Worm (Caenorhabditis elegans) whole organism, midembryonic: Measurements from ENCODE around the gene ZK643.5.

Experiments
- cog-1 ChIP-seq: sonication (generic microtip); optimal IDR thresholded peaks from 2 replicates; lab custom pipeline; 2016; ENCODE audit warnings: missing genetic modification characterization, missing compliant biosample characterization
- flt-1 ChIP-seq: fragments of 200-800 bp; sonication (Bioruptor generic); IDR thresholded peaks from 2 replicates; pipeline ENCODE4 v1.3.6; 2022; ENCODE audit warnings: missing genetic modification characterization, missing compliant biosample characterization
- ztf-29 ChIP-seq: fragments of 200-800 bp; sonication (Bioruptor generic); IDR thresholded peaks from 2 replicates; pipeline ENCODE4 v1.3.6; 2022; ENCODE audit warnings: missing genetic modification reagents, missing genetic modification characterization, missing compliant biosample characterization

DNA sequence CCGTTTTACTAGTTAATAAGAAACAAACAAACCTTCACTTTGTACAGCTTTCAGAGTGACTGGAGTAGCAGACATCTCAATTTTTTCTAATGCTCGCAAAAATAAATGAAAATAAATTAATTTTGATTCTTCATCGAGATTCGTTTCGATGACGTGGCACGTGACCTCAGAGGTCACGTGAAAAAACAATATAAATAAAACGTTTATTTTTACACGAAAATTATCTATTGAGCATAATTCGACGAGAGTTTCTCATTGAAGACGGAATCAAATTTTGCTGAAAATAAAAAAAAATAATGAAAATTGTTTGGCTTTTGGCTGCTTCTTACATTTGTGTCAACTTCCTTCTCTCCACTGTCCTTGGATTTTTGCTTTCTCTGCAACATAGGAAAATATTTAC, 45.9 kb upstream of the ZK643.5 start, which contains the start of gene rpn-6.2:
- no peak for TF ChIP-seq cog-1
- TF ChIP-seq flt-1 (GFP tag; lab: Robert Waterston, UW): no peak
- TF ChIP-seq ztf-29 (GFP tag; lab: Robert Waterston, UW): no peak
